Worm (Caenorhabditis elegans) whole organism, early embryonic: ENCODE measurements around the gene ins-12.

Experiments
- B0310.2 ChIP-seq: sonication (generic microtip); optimal IDR thresholded peaks from 2 replicates; lab custom pipeline; 2016; ENCODE audit warnings: mild to moderate bottlenecking, missing genetic modification characterization, missing compliant biosample characterization
- flt-1 ChIP-seq: fragments of 200-800 bp; sonication (Bioruptor generic); IDR thresholded peaks from 2 replicates; pipeline ENCODE4 v1.3.6; 2022; ENCODE audit warnings: missing genetic modification characterization, missing compliant biosample characterization

ce11 chrII:5518910-5519309 is 35.5 kb upstream of the ins-12 start, which contains the start of gene ZK177.2:
- TF ChIP-seq B0310.2 (tag; lab: Kevin White, UChicago): no peak
- no peak for TF ChIP-seq flt-1 (GFP tag; lab: Robert Waterston, UW)
